Worm (Caenorhabditis elegans): Measurements from ENCODE around the gene ZK1098.3.

The ZK1098.3 gene

DNA sequence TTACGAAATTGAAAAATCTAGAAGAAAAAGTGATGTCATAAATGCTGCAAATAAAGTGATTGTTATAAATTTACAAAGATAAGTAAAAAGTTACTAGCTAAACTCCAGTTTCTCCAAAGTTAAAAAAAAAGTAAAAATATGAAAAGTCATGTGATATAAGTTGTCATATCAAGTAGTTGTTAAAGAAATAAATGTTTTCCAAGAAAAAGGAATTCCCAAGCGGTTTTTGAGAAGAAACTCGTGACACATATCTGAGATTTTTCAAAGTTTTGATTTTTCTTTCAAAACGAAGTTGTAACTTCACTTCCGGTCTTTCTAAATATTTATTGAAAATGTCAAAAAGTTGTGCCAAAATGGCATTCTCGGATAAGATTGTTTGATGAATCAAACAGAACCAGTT, 37.4 kb downstream of the ZK1098.3 start:
- TF ChIP-seq cnd-1 (tag; optimal IDR thresholded peaks at IDR 0.05) (no peak), pha-4 (tag; optimal IDR thresholded peaks at IDR 0.05) (no peak), ces-1 (GFP tag; optimal IDR thresholded peaks at IDR 0.05) (no peak), lin-32 (GFP tag; optimal IDR thresholded peaks at IDR 0.05) (no peak), nhr-12 (tag; optimal IDR thresholded peaks at IDR 0.05) (no peak), nhr-2 (tag; optimal IDR thresholded peaks at IDR 0.05) (no peak), ztf-11 (tag; optimal IDR thresholded peaks at IDR 0.05) (no peak)

DNA sequence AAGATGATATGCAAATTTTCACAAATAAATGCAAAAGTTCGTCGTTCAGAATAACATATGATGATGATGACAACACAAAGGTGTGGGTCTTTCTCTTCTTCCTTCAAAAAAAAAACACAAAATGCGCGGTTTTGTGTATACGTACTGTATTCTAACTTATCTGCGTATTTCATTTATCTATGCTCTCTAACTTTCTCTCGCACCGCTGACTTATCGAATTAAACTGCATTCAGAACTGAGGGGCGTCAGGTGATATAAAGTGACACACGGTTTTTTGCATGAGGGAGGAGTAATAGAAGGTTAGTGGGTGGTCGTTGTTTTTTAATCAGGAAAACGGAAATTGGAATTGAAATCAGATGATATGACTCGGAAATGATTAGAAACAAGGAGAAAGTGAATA, 38.2 kb downstream of the ZK1098.3 start, which contains the start of gene sod-4:
TSS of gene sod-4 (minus strand) at position 109 of the 400 bp plus-strand sequence.
- TF ChIP-seq nhr-28 (tag; optimal IDR thresholded peaks at IDR 0.05) (no peak), nhr-2 (tag; optimal IDR thresholded peaks at IDR 0.05) (no peak), hlh-1 (tag; optimal IDR thresholded peaks at IDR 0.05) (no peak), ces-1 (GFP tag; optimal IDR thresholded peaks at IDR 0.05) (no peak), elt-1 (tag; optimal IDR thresholded peaks at IDR 0.05; ENCODE audit: borderline replicate concordance, insufficient read depth) (no peak), flh-1 (GFP tag; optimal IDR thresholded peaks at IDR 0.05) (no peak), cnd-1 (tag; optimal IDR thresholded peaks at IDR 0.05) (no peak), M03D4.4 (tag; optimal IDR thresholded peaks at IDR 0.05) (no peak), ceh-83 (GFP tag; optimal IDR thresholded peaks at IDR 0.05) (no peak), blmp-1 (tag; optimal IDR thresholded peaks at IDR 0.05) (no peak), zip-8 (tag; optimal IDR thresholded peaks at IDR 0.05) (no peak), unc-120 (tag; optimal IDR thresholded peaks at IDR 0.05; ENCODE audit: poor library complexity, severe bottlenecking) (no peak), ceh-39 (tag; optimal IDR thresholded peaks at IDR 0.05) (no peak)

DNA sequence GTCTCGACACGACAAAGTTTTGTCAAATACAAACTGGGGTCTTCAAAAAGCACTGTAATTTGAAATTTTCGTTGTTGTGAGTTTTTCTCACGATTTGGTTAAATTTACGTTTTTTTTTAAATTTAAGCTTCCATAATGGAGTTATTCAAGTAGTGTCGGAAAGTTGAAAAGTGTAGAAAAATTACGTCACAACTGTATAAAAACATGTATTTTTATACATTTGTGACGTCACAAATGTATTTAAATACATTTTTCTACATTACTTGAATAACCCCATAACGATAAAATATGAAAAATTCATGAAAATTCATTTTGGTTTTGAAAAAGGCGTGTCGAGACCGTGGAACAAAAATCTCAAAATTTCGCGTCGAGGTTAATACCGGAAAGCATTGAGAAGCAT, 41.1 kb downstream of the ZK1098.3 start:
- TF ChIP-seq elt-3 (tag; optimal IDR thresholded peaks at IDR 0.05) (no peak), zip-8 (tag; optimal IDR thresholded peaks at IDR 0.05) (peak; percentile 94)

DNA sequence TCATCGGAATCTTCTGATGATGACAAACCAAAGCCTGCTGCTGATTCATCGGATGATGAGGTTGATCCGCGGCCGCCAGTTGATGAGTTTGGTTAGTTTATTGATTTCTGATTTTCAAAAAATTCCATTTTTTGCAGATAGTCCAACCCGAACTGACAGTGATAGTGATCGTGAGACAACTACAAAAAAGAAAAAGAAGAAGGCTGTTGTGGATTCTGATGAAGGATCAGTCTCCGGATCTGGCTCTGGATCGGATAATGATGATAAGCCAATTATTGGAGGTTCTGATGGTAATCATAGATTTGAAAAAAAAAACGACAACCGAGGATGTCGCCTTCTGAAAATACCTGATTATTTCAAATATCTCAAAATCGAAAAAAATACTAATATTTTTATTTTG, 42.4 kb downstream of the ZK1098.3 start:
- no peak for TF ChIP-seq unc-62 (GFP tag; optimal IDR thresholded peaks at IDR 0.05)
- TF ChIP-seq zip-8 (tag; optimal IDR thresholded peaks at IDR 0.05): no peak
- TF ChIP-seq tbx-8 (GFP tag; optimal IDR thresholded peaks at IDR 0.05): no peak
- TF ChIP-seq mep-1 (tag; optimal IDR thresholded peaks at IDR 0.05): no peak
- TF ChIP-seq ceh-43 (GFP tag; optimal IDR thresholded peaks at IDR 0.05): no peak
- no peak for TF ChIP-seq drap-1 (GFP tag; optimal IDR thresholded peaks at IDR 0.05)
- no peak for TF ChIP-seq lin-32 (GFP tag; optimal IDR thresholded peaks at IDR 0.05)
- TF ChIP-seq pha-4 (tag; optimal IDR thresholded peaks at IDR 0.05): no peak
- no peak for TF ChIP-seq lsy-2 (tag; optimal IDR thresholded peaks at IDR 0.05)
- TF ChIP-seq unc-120 (tag; optimal IDR thresholded peaks at IDR 0.05; ENCODE audit: poor library complexity, severe bottlenecking): no peak
- no peak for TF ChIP-seq elt-1 (tag; optimal IDR thresholded peaks at IDR 0.05; ENCODE audit: borderline replicate concordance, insufficient read depth)
- no peak for TF ChIP-seq ham-2 (GFP tag; optimal IDR thresholded peaks at IDR 0.05)
- no peak for TF ChIP-seq M03D4.4 (tag; optimal IDR thresholded peaks at IDR 0.05)
- TF ChIP-seq ztf-11 (tag; optimal IDR thresholded peaks at IDR 0.05): no peak
- TF ChIP-seq ces-1 (GFP tag; optimal IDR thresholded peaks at IDR 0.05): no peak
- no peak for TF ChIP-seq sem-2 (GFP tag; optimal IDR thresholded peaks at IDR 0.05)

DNA sequence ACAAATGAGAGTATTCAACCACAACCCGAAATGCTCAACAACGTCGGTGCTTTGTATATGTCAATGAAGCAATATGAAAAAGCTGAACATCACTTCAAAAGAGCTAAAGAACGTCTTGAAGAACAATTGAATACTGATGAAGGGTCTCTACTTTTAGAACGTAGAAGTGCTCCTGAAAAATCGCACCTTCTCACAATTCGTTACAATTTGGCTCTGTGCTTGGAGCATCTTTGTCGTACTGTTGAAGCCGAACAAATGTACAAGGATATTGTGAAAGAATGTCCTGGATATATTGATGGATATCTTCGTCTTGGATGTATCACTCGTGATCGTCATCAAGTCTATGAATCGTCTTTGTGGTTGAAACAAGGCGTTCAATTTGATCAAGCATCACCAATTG, 44.3 kb downstream of the ZK1098.3 start:
- no peak for TF ChIP-seq mep-1 (tag; optimal IDR thresholded peaks at IDR 0.05)
- TF ChIP-seq mab-5 (tag; optimal IDR thresholded peaks at IDR 0.05): no peak
- no peak for TF ChIP-seq unc-120 (tag; optimal IDR thresholded peaks at IDR 0.05; ENCODE audit: poor library complexity, severe bottlenecking)
- TF ChIP-seq lsy-2 (tag; optimal IDR thresholded peaks at IDR 0.05): no peak
- no peak for TF ChIP-seq bed-3 (GFP tag; optimal IDR thresholded peaks at IDR 0.05)
- no peak for TF ChIP-seq zip-8 (tag; optimal IDR thresholded peaks at IDR 0.05)
- TF ChIP-seq nhr-2 (tag; optimal IDR thresholded peaks at IDR 0.05): no peak
- no peak for TF ChIP-seq nhr-12 (tag; optimal IDR thresholded peaks at IDR 0.05)

DNA sequence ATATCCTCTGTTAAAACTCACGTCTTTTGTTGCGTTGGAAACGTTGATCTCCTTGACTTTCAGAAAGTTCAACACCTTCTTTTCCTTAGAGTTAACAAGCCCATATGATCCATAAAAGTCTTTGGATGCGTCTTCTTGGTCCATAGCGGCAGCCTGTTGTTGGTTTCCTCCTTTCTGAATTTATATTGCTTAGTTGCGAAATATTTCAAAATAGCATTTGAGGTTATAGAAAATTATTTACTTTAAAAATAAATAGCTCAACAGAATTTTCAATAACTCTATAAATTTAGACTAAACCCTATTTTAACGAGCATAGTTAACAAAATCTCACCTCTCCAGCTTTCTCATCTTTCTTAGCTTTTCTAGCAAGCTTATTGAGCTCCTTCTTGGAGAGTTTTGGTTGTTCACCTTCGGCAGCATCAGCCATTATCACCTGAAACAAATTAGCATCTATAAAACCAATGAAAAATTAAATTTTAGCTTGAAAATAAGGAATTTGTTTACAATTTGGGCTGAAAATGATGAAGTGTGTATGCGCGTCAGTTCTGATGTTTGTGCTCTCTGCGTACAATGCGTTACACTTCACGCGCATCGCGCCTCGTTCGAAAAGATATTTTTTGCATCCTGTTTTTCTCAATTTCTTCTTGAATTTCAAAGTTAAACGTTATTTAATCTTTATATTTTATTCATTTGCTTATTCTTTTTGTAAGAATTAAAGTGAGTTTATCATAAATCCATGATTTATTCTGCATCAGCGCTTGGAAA, 47.5 kb downstream of the ZK1098.3 start, which contains the start of the genes dars-1 and ctr-9:
TSS of gene dars-1 (minus strand) at position 433 of the 765 bp plus-strand sequence.
TSS of gene ctr-9 (plus strand) at position 614 of the 765 bp plus-strand sequence.
- no peak for TF ChIP-seq sem-2 (GFP tag; optimal IDR thresholded peaks at IDR 0.05)
- no peak for TF ChIP-seq snpc-4 (tag; optimal IDR thresholded peaks at IDR 0.05)
- no peak for TF ChIP-seq blmp-1 (tag; optimal IDR thresholded peaks at IDR 0.05)
- TF ChIP-seq elt-3 (tag; optimal IDR thresholded peaks at IDR 0.05): no peak
- no peak for TF ChIP-seq unc-120 (tag; optimal IDR thresholded peaks at IDR 0.05; ENCODE audit: poor library complexity, severe bottlenecking)
- TF ChIP-seq mab-5 (tag; optimal IDR thresholded peaks at IDR 0.05): no peak
- no peak for TF ChIP-seq ztf-11 (tag; optimal IDR thresholded peaks at IDR 0.05)
- TF ChIP-seq pha-4 (tag; optimal IDR thresholded peaks at IDR 0.05): no peak
